Worm (Caenorhabditis elegans): Measurements from ENCODE around the gene cnx-1.
A peak's percentile ranks its signal among the peaks of the same experiment; 100 is the strongest.

The cnx-1 gene

DNA sequence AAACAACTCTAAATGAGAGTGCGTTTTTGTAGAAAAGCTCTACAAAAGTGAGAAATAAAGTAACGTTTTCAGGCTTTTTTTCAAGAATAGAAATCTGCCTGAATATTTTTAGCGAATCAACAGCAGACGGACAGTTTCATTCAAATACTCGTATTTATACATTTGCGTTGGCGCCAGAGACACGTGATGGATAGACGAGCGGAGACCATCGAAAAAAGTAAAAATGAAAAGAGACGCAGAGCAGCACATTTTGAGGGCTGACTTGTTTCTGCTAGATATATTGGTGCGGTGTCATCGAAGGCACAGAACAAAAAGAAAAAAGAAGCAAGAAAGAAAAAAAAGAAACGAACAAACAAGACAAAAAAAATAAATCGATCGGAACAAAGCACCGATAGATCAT, 9.1 kb upstream of the cnx-1 start (continued):
- TF ChIP-seq nhr-77 (tag; optimal IDR thresholded peaks at IDR 0.05) (no peak), lin-13 (GFP tag; optimal IDR thresholded peaks at IDR 0.05) (peak; percentile 18), alr-1 (tag; optimal IDR thresholded peaks at IDR 0.05) (no peak)

DNA sequence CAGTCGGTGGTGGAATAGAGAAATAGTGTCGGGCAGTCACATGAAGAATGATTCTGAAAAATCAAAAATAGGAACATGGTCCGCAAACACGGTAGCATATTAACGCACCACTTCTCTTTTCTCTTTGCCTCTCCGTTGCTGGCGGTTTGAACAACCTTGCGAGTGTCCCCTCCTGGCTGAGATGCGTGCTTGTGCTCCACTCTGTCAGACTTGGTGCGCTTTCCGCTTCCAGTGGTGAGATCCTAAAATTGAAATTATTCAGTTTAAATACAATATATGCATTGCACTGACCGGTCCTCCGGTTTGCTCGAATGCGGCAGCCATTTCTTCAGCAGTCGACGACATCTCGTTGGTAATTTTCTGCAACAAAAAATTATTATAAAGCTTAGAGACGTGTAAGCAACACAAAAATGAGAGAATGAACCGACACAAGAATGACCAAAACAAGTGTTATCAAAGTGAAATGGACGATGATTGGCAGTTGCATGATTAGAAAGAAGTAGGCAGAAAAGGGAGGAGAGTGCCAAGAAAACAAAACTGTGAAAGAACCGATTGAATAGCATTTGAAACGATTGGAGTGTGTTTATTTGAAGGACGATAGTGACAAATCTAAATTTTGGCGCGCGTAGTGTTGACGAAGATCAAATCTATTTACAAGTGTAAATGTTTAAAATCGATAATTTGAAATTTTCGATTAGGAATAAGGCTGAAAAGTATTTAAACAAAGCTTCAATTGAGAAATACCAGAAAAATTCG, 8.3 kb upstream of the cnx-1 start, which contains the start of gene ZK632.9:
TSS of gene ZK632.9 (minus strand) at position 360 of the 756 bp plus-strand sequence.
- TF ChIP-seq alr-1 (tag; optimal IDR thresholded peaks at IDR 0.05) (no peak), nhr-129 (tag; optimal IDR thresholded peaks at IDR 0.05) (peak; percentile 32), nhr-10 (tag; optimal IDR thresholded peaks at IDR 0.05) (peak; percentile 7), fos-1 (tag; optimal IDR thresholded peaks at IDR 0.05) (peak; percentile 35), skn-1 (tag; optimal IDR thresholded peaks at IDR 0.05) (peak; percentile 34), nhr-6 (tag; optimal IDR thresholded peaks at IDR 0.05) (no peak), unc-55 (GFP tag; optimal IDR thresholded peaks at IDR 0.05) (peak; percentile 11), Y55F3AM.14 (GFP tag; optimal IDR thresholded peaks at IDR 0.05) (peak; percentile 9), nhr-21 (tag; optimal IDR thresholded peaks at IDR 0.05) (peak; percentile 8)

DNA sequence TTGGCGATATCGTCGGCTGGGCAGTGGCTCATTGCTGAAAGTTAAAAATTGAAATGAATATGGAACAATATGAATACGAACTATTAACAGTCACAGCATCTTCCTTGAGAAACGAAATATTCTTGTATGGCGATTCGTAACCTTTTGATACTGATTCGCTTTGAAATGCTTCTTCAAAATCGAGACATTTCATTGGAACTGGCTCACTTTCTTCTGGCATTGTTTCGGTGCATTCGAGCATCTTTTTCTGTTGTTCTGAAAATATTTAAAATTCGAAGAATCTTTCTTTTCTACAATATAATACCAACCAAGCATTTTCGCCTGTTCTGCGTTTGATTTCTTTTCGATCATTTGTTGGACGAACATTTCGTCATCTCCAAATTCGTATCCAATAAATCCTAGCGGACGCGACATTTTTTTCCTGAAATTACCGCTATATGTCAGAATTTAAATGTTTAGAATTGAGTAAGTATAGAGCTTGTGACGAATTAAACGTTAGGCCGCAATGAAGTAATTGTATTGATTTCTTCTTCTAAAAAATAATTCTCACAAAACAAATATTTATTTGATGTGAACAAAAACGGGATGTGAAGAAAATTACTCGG, 7.5 kb upstream of the cnx-1 start, which contains the start of gene lin-52:
TSS of gene lin-52 (minus strand) at position 421 of the 605 bp plus-strand sequence.
- TF ChIP-seq R02D3.7 (tag; optimal IDR thresholded peaks at IDR 0.05) (no peak), elt-3 (tag; optimal IDR thresholded peaks at IDR 0.05) (no peak), lin-13 (GFP tag; optimal IDR thresholded peaks at IDR 0.05) (peak; percentile 11), ama-1 (optimal IDR thresholded peaks at IDR 0.05) (peak; percentile 67), lsy-2 (tag; optimal IDR thresholded peaks at IDR 0.05) (peak in 1 of 2 experiments; percentile 32), aly-2 (tag; optimal IDR thresholded peaks at IDR 0.05) (no peak), crh-2 (tag; optimal IDR thresholded peaks at IDR 0.05) (peak; percentile 18), C34F6.9 (tag; optimal IDR thresholded peaks at IDR 0.05) (no peak), ztf-4 (tag; optimal IDR thresholded peaks at IDR 0.05) (peak; percentile 78), elt-1 (tag; optimal IDR thresholded peaks at IDR 0.05) (no peak), blmp-1 (tag; optimal IDR thresholded peaks at IDR 0.05; ENCODE audit: insufficient read depth) (no peak), F13H6.1 (tag; optimal IDR thresholded peaks at IDR 0.05) (no peak), mbf-1 (tag; optimal IDR thresholded peaks at IDR 0.05) (no peak), sma-3 (GFP tag; optimal IDR thresholded peaks at IDR 0.05) (peak; percentile 40), egl-27 (tag; optimal IDR thresholded peaks at IDR 0.05) (no peak), ceh-82 (tag; optimal IDR thresholded peaks at IDR 0.05) (no peak), lin-39 (tag; optimal IDR thresholded peaks at IDR 0.05) (no peak), unc-62 (GFP tag; optimal IDR thresholded peaks at IDR 0.05) (no peak), nhr-25 (tag; optimal IDR thresholded peaks at IDR 0.05) (peak; percentile 2)

DNA sequence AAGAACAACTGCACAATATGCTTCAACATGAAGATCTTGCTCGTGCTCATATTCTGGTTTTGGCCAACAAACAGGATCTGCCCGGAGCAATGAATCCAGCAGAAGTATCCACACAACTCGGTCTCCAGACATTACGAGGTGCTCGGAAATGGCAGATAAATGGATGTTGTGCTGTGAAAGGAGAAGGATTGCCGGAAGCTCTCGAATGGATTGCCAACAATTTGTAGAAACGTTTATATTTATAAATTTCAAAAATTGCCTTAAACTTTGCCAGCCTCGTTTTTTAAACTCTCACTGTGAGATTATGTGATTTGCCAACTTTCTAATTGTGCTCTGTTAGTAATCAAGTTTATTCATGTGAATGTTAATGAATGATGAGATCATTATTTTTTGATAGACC, 6.8 kb upstream of the cnx-1 start:
- TF ChIP-seq sma-3 (GFP tag; optimal IDR thresholded peaks at IDR 0.05) (no peak), lsy-2 (tag; optimal IDR thresholded peaks at IDR 0.05) (no peak), mab-5 (tag; optimal IDR thresholded peaks at IDR 0.05) (no peak), unc-62 (GFP tag; optimal IDR thresholded peaks at IDR 0.05) (no peak), lin-13 (GFP tag; optimal IDR thresholded peaks at IDR 0.05) (no peak), C34F6.9 (tag; optimal IDR thresholded peaks at IDR 0.05) (no peak), nhr-77 (tag; optimal IDR thresholded peaks at IDR 0.05) (no peak), lin-39 (tag; optimal IDR thresholded peaks at IDR 0.05) (no peak), ceh-82 (tag; optimal IDR thresholded peaks at IDR 0.05) (no peak), nhr-21 (tag; optimal IDR thresholded peaks at IDR 0.05) (no peak), ztf-4 (tag; optimal IDR thresholded peaks at IDR 0.05) (no peak), ztf-1 (GFP tag; conservative IDR thresholded peaks at IDR 0.05) (no peak), blmp-1 (tag; optimal IDR thresholded peaks at IDR 0.05; ENCODE audit: insufficient read depth) (no peak), nhr-10 (tag; optimal IDR thresholded peaks at IDR 0.05) (no peak), elt-3 (tag; optimal IDR thresholded peaks at IDR 0.05) (no peak), dmd-4 (tag; optimal IDR thresholded peaks at IDR 0.05) (no peak)

DNA sequence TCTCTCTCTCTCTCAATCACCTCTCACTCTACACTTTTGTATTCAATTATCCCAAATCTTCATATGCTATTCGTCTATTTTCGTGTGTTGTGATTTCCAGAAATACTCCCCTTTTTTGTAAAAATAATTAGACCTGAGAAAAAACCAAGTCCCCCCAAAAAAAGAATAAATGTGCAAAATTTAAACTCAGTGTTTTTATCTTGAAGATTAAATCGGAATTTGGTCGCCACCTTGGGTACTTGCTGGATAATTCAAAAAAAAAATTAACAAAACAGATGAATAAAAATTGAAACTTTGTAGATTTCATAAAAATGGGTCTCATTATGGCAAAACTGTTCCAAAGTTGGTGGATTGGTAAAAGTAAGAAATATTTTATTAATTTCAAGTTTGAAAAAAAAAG, 6.0 kb upstream of the cnx-1 start, which contains the start of gene arl-5:
TSS of gene arl-5 (plus strand) at position 301 of the 400 bp plus-strand sequence.
- no peak for TF ChIP-seq mbf-1 (tag; optimal IDR thresholded peaks at IDR 0.05)
